Worm (Caenorhabditis elegans): Measurements from ENCODE around the gene F08H9.2.

DNA sequence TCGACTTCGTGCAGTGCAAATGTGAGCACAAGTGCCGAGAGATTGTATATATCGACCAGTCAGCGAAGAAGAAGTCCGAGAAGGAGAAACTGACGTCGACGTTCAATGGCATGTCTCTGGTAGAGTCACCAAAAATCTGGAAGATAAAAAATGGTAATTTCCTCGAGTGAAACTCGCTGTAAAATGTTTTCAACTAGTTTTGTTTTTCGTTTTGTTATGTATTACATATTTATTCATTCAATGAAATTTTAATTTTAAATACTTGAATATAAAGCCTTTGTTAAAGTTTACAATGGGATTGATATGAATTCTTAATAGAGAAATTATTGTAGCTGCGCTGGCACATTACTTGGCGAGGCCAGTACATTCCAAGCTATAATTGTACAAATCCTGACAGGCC, 40.6 kb upstream of the F08H9.2 start:
- TF ChIP-seq nhr-237 (tag; optimal IDR thresholded peaks at IDR 0.05), result no peak
- no peak for TF ChIP-seq snu-23 (GFP tag; optimal IDR thresholded peaks at IDR 0.05)
- TF ChIP-seq mep-1 (tag; optimal IDR thresholded peaks at IDR 0.05), result no peak
- TF ChIP-seq ztf-11 (tag; optimal IDR thresholded peaks at IDR 0.05), result no peak
- TF ChIP-seq jun-1 (tag; optimal IDR thresholded peaks at IDR 0.05), result no peak
- TF ChIP-seq lin-35 (GFP tag; optimal IDR thresholded peaks at IDR 0.05), result no peak
- TF ChIP-seq pqm-1 (tag; optimal IDR thresholded peaks at IDR 0.05), result no peak
- TF ChIP-seq ceh-90 (tag; optimal IDR thresholded peaks at IDR 0.05), result no peak
- no peak for TF ChIP-seq swsn-7 (tag; optimal IDR thresholded peaks at IDR 0.05)
- TF ChIP-seq egl-27 (tag; optimal IDR thresholded peaks at IDR 0.05), result no peak
- TF ChIP-seq fkh-4 (tag; optimal IDR thresholded peaks at IDR 0.05; ENCODE audit: borderline replicate concordance), result no peak
- no peak for TF ChIP-seq fos-1 (tag; optimal IDR thresholded peaks at IDR 0.05)

All from whole organism, L1 larva.